Fruit fly (Drosophila melanogaster) Kc167 (cell line): Measurements from ENCODE around the gene alphaSnap.

ENCODE experiments used
- Myc ChIP-seq: fragments of >200 bp; optimal IDR thresholded peaks from 2 replicates; lab custom pipeline; 2017; ENCODE audit warnings: missing external identifiers
- Sin3A ChIP-seq: fragments of >200 bp; optimal IDR thresholded peaks from 2 replicates; lab custom pipeline; 2018; ENCODE audit warnings: missing external identifiers
- h ChIP-seq: fragments of >200 bp; optimal IDR thresholded peaks from 3 replicates; lab custom pipeline; 2018; ENCODE audit warnings: missing external identifiers
- insv ChIP-seq: fragments of >200 bp; optimal IDR thresholded peaks from 3 replicates; lab custom pipeline; 2018; ENCODE audit warnings: missing external identifiers
- psq ChIP-seq: fragments of >200 bp; optimal IDR thresholded peaks from 2 replicates; lab custom pipeline; 2017; ENCODE audit warnings: missing external identifiers
- ttk ChIP-seq: sonication (Bioruptor generic); optimal IDR thresholded peaks from 2 replicates; lab custom pipeline; 2017; ENCODE audit warnings: missing external identifiers

alphaSnap gene

dm6 chr3L:20313469-20313868 lies at the start of gene alphaSnap:
Gene alphaSnap (plus strand): TSS chr3L:20313632.
- TF ChIP-seq psq (lab: Kevin White, UChicago) = no peak
- TF ChIP-seq Sin3A (lab: Kevin White, UChicago) = no peak
- TF ChIP-seq h = no peak
- TF ChIP-seq insv (lab: Kevin White, UChicago) = no peak
- no peak for TF ChIP-seq Myc (lab: Kevin White, UChicago)
- TF ChIP-seq ttk (lab: Kevin White, UChicago) = no peak

dm6 chr3L:20265514-20265913 lies 47.9 kb upstream of the alphaSnap start, which contains the start of gene CG32228:
Gene CG32228 (plus strand): TSS chr3L:20265814.
- TF ChIP-seq psq (lab: Kevin White, UChicago) = no peak
- no peak for TF ChIP-seq Myc (lab: Kevin White, UChicago)
- no peak for TF ChIP-seq ttk (lab: Kevin White, UChicago)

dm6 chr3L:20275235-20275634 lies 38.2 kb upstream of the alphaSnap start, which contains the start of gene CG17122:
Gene CG17122 (minus strand): TSS chr3L:20275335.
- TF ChIP-seq insv (lab: Kevin White, UChicago) = no peak
- TF ChIP-seq h = no peak
- TF ChIP-seq Sin3A (lab: Kevin White, UChicago) = no peak
- TF ChIP-seq Myc (lab: Kevin White, UChicago) = no peak
- no peak for TF ChIP-seq ttk (lab: Kevin White, UChicago)
- no peak for TF ChIP-seq psq (lab: Kevin White, UChicago)

- no peak for TF ChIP-seq Sin3A (lab: Kevin White, UChicago)
- no peak for TF ChIP-seq h
- no peak for TF ChIP-seq insv (lab: Kevin White, UChicago)
- TF ChIP-seq ttk (lab: Kevin White, UChicago) = no peak
- no peak for TF ChIP-seq psq (lab: Kevin White, UChicago)
- no peak for TF ChIP-seq Myc (lab: Kevin White, UChicago)
Measured at dm6 chr3L:20275886-20276285, 37.5 kb upstream of the alphaSnap start.

dm6 chr3L:20276615-20277014 lies 36.8 kb upstream of the alphaSnap start:
- TF ChIP-seq insv (lab: Kevin White, UChicago) (no peak), Myc (lab: Kevin White, UChicago) (no peak), psq (lab: Kevin White, UChicago) (no peak), Sin3A (lab: Kevin White, UChicago) (no peak), h (no peak), ttk (lab: Kevin White, UChicago) (no peak)

dm6 chr3L:20281254-20281653 lies 32.2 kb upstream of the alphaSnap start:
- TF ChIP-seq insv (lab: Kevin White, UChicago) (no peak), Myc (lab: Kevin White, UChicago) (no peak), ttk (lab: Kevin White, UChicago) (no peak), h (no peak)

- no peak for TF ChIP-seq h
- TF ChIP-seq insv (lab: Kevin White, UChicago) = no peak
- no peak for TF ChIP-seq ttk (lab: Kevin White, UChicago)
- TF ChIP-seq Sin3A (lab: Kevin White, UChicago) = no peak
- no peak for TF ChIP-seq psq (lab: Kevin White, UChicago)
- TF ChIP-seq Myc (lab: Kevin White, UChicago) = no peak
Measured at dm6 chr3L:20287046-20287445, 26.4 kb upstream of the alphaSnap start.

- TF ChIP-seq Myc (lab: Kevin White, UChicago) (no peak), insv (lab: Kevin White, UChicago) (no peak), Sin3A (lab: Kevin White, UChicago) (no peak), psq (lab: Kevin White, UChicago) (no peak), h (no peak), ttk (lab: Kevin White, UChicago) (no peak)
Measured at dm6 chr3L:20295095-20295494, 18.3 kb upstream of the alphaSnap start, which contains the start of gene gogo. Gene gogo (minus strand): TSS chr3L:20295133.

- TF ChIP-seq ttk (lab: Kevin White, UChicago) = no peak
- no peak for TF ChIP-seq insv (lab: Kevin White, UChicago)
- TF ChIP-seq h = no peak
Measured at dm6 chr3L:20296797-20297196, 16.6 kb upstream of the alphaSnap start, which contains the start of gene FRG1. Gene FRG1 (minus strand): TSS chr3L:20296971.

- no peak for TF ChIP-seq h
- no peak for TF ChIP-seq psq (lab: Kevin White, UChicago)
- no peak for TF ChIP-seq Sin3A (lab: Kevin White, UChicago)
- TF ChIP-seq Myc (lab: Kevin White, UChicago) = no peak
- TF ChIP-seq ttk (lab: Kevin White, UChicago) = no peak
- TF ChIP-seq insv (lab: Kevin White, UChicago) = no peak
Measured at dm6 chr3L:20299110-20299509, 14.3 kb upstream of the alphaSnap start, which contains the start of gene SCCRO4. Gene SCCRO4 (plus strand): TSS chr3L:20299410.

dm6 chr3L:20302081-20302630 lies 11.3 kb upstream of the alphaSnap start, which contains the start of gene Pex23:
Gene Pex23 (minus strand): TSS chr3L:20302141.
- TF ChIP-seq ttk (lab: Kevin White, UChicago) = no peak
- no peak for TF ChIP-seq psq (lab: Kevin White, UChicago)
- TF ChIP-seq h = no peak
- TF ChIP-seq insv (lab: Kevin White, UChicago) = no peak
- no peak for TF ChIP-seq Myc (lab: Kevin White, UChicago)
- TF ChIP-seq Sin3A (lab: Kevin White, UChicago) = no peak

- no peak for TF ChIP-seq ttk (lab: Kevin White, UChicago)
- no peak for TF ChIP-seq psq (lab: Kevin White, UChicago)
- no peak for TF ChIP-seq Sin3A (lab: Kevin White, UChicago)
- no peak for TF ChIP-seq insv (lab: Kevin White, UChicago)
- TF ChIP-seq h = no peak
- no peak for TF ChIP-seq Myc (lab: Kevin White, UChicago)
Measured at dm6 chr3L:20306142-20306541, 7.3 kb upstream of the alphaSnap start, which contains the start of gene CG32225. Gene CG32225 (minus strand): TSS chr3L:20306283.
